Worm (Caenorhabditis elegans) whole organism, L1 larva: ENCODE data around the gene ugt-58.

ENCODE experiments used
- C04F5.9 ChIP-seq: sonication (generic microtip); optimal IDR thresholded peaks from 2 replicates; lab custom pipeline; 2016; ENCODE audit warnings: missing genetic modification characterization, missing compliant biosample characterization
- C34B4.2 ChIP-seq: sonication (generic microtip); optimal IDR thresholded peaks from 2 replicates; lab custom pipeline; 2017; ENCODE audit warnings: mild to moderate bottlenecking, missing genetic modification characterization, missing compliant biosample characterization
- Y116A8C.19 ChIP-seq: sonication (generic microtip); optimal IDR thresholded peaks from 2 replicates; lab custom pipeline; 2016; ENCODE audit warnings: missing compliant biosample characterization, missing genetic modification characterization, borderline replicate concordance
- ama-1 ChIP-seq: fragments of 150-350 bp; optimal IDR thresholded peaks from 2 replicates; lab custom pipeline; 2014
- blmp-1 ChIP-seq: fragments of 150-350 bp; optimal IDR thresholded peaks from 2 replicates; lab custom pipeline; 2014; ENCODE audit warnings: missing biosample characterization, missing genetic modification characterization
- ceh-63 ChIP-seq: fragments of 200-800 bp; sonication (Bioruptor generic); optimal IDR thresholded peaks from 2 replicates; lab custom pipeline; 2018; ENCODE audit warnings: mild to moderate bottlenecking, missing genetic modification characterization, missing compliant biosample characterization
- ceh-88 ChIP-seq: fragments of 200-800 bp; sonication (Bioruptor generic); IDR thresholded peaks from 2 replicates; pipeline ENCODE4 v1.3.6; 2022; ENCODE audit warnings: missing genetic modification characterization, missing compliant biosample characterization
- ces-1 ChIP-seq: fragments of 150-350 bp; optimal IDR thresholded peaks from 2 replicates; lab custom pipeline; 2014; ENCODE audit warnings: missing biosample characterization, missing genetic modification reagents, missing genetic modification characterization
- dsc-1 ChIP-seq: sonication (generic microtip); optimal IDR thresholded peaks from 2 replicates; lab custom pipeline; 2016; ENCODE audit warnings: mild to moderate bottlenecking, missing genetic modification characterization, missing compliant biosample characterization
- efl-1 ChIP-seq, 4 experiments: fragments of 150-350 bp; optimal IDR thresholded peaks in 3 of 4; peaks in 1 of 4; 1 replicate in 1 of 4; 2 replicates in 3 of 4; lab custom pipeline; 2014; ENCODE audit warnings: missing biosample characterization in 2 of 4, missing genetic modification characterization in 2 of 4, missing genetic modification reagents in 2 of 4
- efl-3 ChIP-seq: fragments of 200-800 bp; sonication (Bioruptor generic); optimal IDR thresholded peaks from 2 replicates; lab custom pipeline; 2018; ENCODE audit warnings: mild to moderate bottlenecking, missing genetic modification characterization, missing compliant biosample characterization
- elt-2 ChIP-seq: sonication (generic microtip); optimal IDR thresholded peaks from 2 replicates; lab custom pipeline; 2016; ENCODE audit warnings: missing genetic modification characterization, mild to moderate bottlenecking, inconsistent platforms, missing compliant biosample characterization, missing genetic modification reagents
- elt-3 ChIP-seq, 6 experiments: fragments of 150-350 bp in 1 of 6; sonication (generic microtip); optimal IDR thresholded peaks; 2 replicates each; lab custom pipeline; 2017 to 2018; ENCODE audit warnings: missing biosample characterization in 6 of 6, missing genetic modification characterization in 6 of 6, inconsistent platforms in 1 of 6
- ets-5 ChIP-seq: fragments of 200-800 bp; sonication (Bioruptor generic); IDR thresholded peaks from 2 replicates; pipeline ENCODE4 v1.3.6; 2022; ENCODE audit warnings: missing genetic modification characterization, missing compliant biosample characterization
- fkh-4 ChIP-seq: sonication (generic microtip); optimal IDR thresholded peaks from 2 replicates; lab custom pipeline; 2016; ENCODE audit warnings: missing compliant biosample characterization, missing genetic modification characterization, borderline replicate concordance
- fkh-8 ChIP-seq: sonication (generic microtip); optimal IDR thresholded peaks from 2 replicates; lab custom pipeline; 2016; ENCODE audit warnings: mild to moderate bottlenecking, missing genetic modification characterization, missing compliant biosample characterization
- fos-1 ChIP-seq: fragments of 150-350 bp; optimal IDR thresholded peaks from 2 replicates; lab custom pipeline; 2014; ENCODE audit warnings: missing biosample characterization, missing genetic modification characterization
- grh-1 ChIP-seq: fragments of 200-800 bp; sonication (Bioruptor generic); IDR thresholded peaks from 2 replicates; pipeline ENCODE4 v1.3.6; 2022; ENCODE audit warnings: missing genetic modification reagents, missing genetic modification characterization, missing compliant biosample characterization
- hlh-4 ChIP-seq: sonication (generic microtip); optimal IDR thresholded peaks from 2 replicates; lab custom pipeline; 2016; ENCODE audit warnings: mild to moderate bottlenecking, missing genetic modification characterization, missing compliant biosample characterization
- isw-1 ChIP-seq: fragments of 200-800 bp; sonication (Bioruptor generic); IDR thresholded peaks from 2 replicates; pipeline ENCODE4 v1.3.6; 2022; ENCODE audit warnings: missing genetic modification characterization, missing compliant biosample characterization
- jun-1 ChIP-seq: fragments of 150-350 bp; optimal IDR thresholded peaks from 2 replicates; lab custom pipeline; 2014; ENCODE audit warnings: missing biosample characterization, missing genetic modification reagents, missing genetic modification characterization
- lin-13 ChIP-seq: fragments of 150-350 bp; optimal IDR thresholded peaks from 2 replicates; lab custom pipeline; 2014; ENCODE audit warnings: missing biosample characterization, missing genetic modification reagents, missing genetic modification characterization
- lin-14 ChIP-seq: fragments of 200-800 bp; sonication (Bioruptor generic); optimal IDR thresholded peaks from 2 replicates; lab custom pipeline; 2018; ENCODE audit warnings: mild to moderate bottlenecking, missing genetic modification characterization, moderate library complexity, missing compliant biosample characterization
- lin-35 ChIP-seq, 2 experiments: fragments of 150-350 bp; optimal IDR thresholded peaks; 2 replicates each; lab custom pipeline; 2014; ENCODE audit warnings: missing biosample characterization in 2 of 2, missing genetic modification characterization in 2 of 2, missing genetic modification reagents in 2 of 2
- lir-3 ChIP-seq: sonication (generic microtip); optimal IDR thresholded peaks from 2 replicates; lab custom pipeline; 2016; ENCODE audit warnings: mild to moderate bottlenecking, missing genetic modification characterization, moderate library complexity, missing compliant biosample characterization; ENCODE audit not compliant: poor library complexity
- lsy-2 ChIP-seq, 2 experiments: fragments of 150-350 bp; optimal IDR thresholded peaks; 2 replicates each; lab custom pipeline; 2014; ENCODE audit warnings: missing biosample characterization in 2 of 2, missing genetic modification characterization in 2 of 2
- mab-9 ChIP-seq: fragments of 200-800 bp; sonication (Bioruptor generic); IDR thresholded peaks from 2 replicates; pipeline ENCODE4 v1.3.6; 2022; ENCODE audit warnings: missing genetic modification reagents, missing genetic modification characterization, missing compliant biosample characterization
- nhr-11 ChIP-seq: fragments of 150-350 bp; optimal IDR thresholded peaks from 2 replicates; lab custom pipeline; 2014; ENCODE audit warnings: missing biosample characterization, missing genetic modification characterization
- nhr-19 ChIP-seq: fragments of 200-800 bp; sonication (Bioruptor generic); conservative IDR thresholded peaks from 2 replicates; pipeline ENCODE4 v1.3.6; 2022; ENCODE audit warnings: missing genetic modification characterization, missing compliant biosample characterization
- nhr-20 ChIP-seq: sonication (generic microtip); optimal IDR thresholded peaks from 2 replicates; lab custom pipeline; 2016; ENCODE audit warnings: mild to moderate bottlenecking, missing genetic modification characterization, missing compliant biosample characterization
- nhr-237 ChIP-seq: fragments of 150-350 bp; optimal IDR thresholded peaks from 2 replicates; lab custom pipeline; 2014; ENCODE audit warnings: missing biosample characterization, missing genetic modification characterization
- nhr-76 ChIP-seq: sonication (generic microtip); optimal IDR thresholded peaks from 2 replicates; lab custom pipeline; 2017; ENCODE audit warnings: missing biosample characterization, missing genetic modification characterization
- nhr-84 ChIP-seq: sonication (generic microtip); optimal IDR thresholded peaks from 2 replicates; lab custom pipeline; 2017; ENCODE audit warnings: missing biosample characterization, missing genetic modification characterization
- nhr-85 ChIP-seq: sonication (generic microtip); peaks from one replicate; lab custom pipeline; 2016; ENCODE audit warnings: missing genetic modification characterization, inconsistent platforms, missing compliant biosample characterization
- nhr-90 ChIP-seq: sonication (generic microtip); optimal IDR thresholded peaks from 2 replicates; lab custom pipeline; 2016; ENCODE audit warnings: mild to moderate bottlenecking, missing genetic modification characterization, missing compliant biosample characterization; ENCODE audit not compliant: poor library complexity
- pag-3 ChIP-seq: sonication (generic microtip); optimal IDR thresholded peaks from 2 replicates; lab custom pipeline; 2017; ENCODE audit warnings: missing genetic modification characterization, mild to moderate bottlenecking, missing compliant biosample characterization, antibody characterized with exemption, borderline replicate concordance; ENCODE audit not compliant: insufficient read depth
- pax-3 ChIP-seq: fragments of 200-800 bp; sonication (Bioruptor generic); optimal IDR thresholded peaks from 2 replicates; lab custom pipeline; 2018; ENCODE audit warnings: mild to moderate bottlenecking, missing genetic modification characterization, moderate library complexity, missing compliant biosample characterization
- pqm-1 ChIP-seq: sonication (generic microtip); optimal IDR thresholded peaks from 3 replicates; lab custom pipeline; 2017; ENCODE audit warnings: missing biosample characterization, missing genetic modification characterization
- rnt-1 ChIP-seq: sonication (generic microtip); optimal IDR thresholded peaks from 2 replicates; lab custom pipeline; 2016; ENCODE audit warnings: mild to moderate bottlenecking, missing genetic modification characterization, moderate library complexity, missing compliant biosample characterization
- skn-1 ChIP-seq: fragments of 150-350 bp; optimal IDR thresholded peaks from 2 replicates; lab custom pipeline; 2014; ENCODE audit warnings: missing biosample characterization, missing genetic modification characterization
- snpc-4 ChIP-seq: fragments of 150-350 bp; optimal IDR thresholded peaks from 2 replicates; lab custom pipeline; 2014; ENCODE audit warnings: missing biosample characterization, missing genetic modification characterization
- snu-23 ChIP-seq: sonication (generic microtip); optimal IDR thresholded peaks from 2 replicates; lab custom pipeline; 2016; ENCODE audit warnings: missing genetic modification characterization, missing compliant biosample characterization
- sox-4 ChIP-seq: sonication (generic microtip); optimal IDR thresholded peaks from 2 replicates; lab custom pipeline; 2016; ENCODE audit warnings: missing genetic modification characterization, missing compliant biosample characterization
- sup-37 ChIP-seq: fragments of 200-800 bp; sonication (Bioruptor generic); optimal IDR thresholded peaks from 2 replicates; lab custom pipeline; 2018; ENCODE audit warnings: mild to moderate bottlenecking, missing genetic modification characterization, missing compliant biosample characterization
- swsn-7 ChIP-seq: sonication (generic microtip); optimal IDR thresholded peaks from 2 replicates; lab custom pipeline; 2016; ENCODE audit warnings: missing genetic modification characterization, missing compliant biosample characterization
- tlp-1 ChIP-seq: fragments of 150-350 bp; optimal IDR thresholded peaks from 2 replicates; lab custom pipeline; 2014; ENCODE audit warnings: missing biosample characterization, missing genetic modification characterization
- unc-130 ChIP-seq: fragments of 150-350 bp; optimal IDR thresholded peaks from 2 replicates; lab custom pipeline; 2017; ENCODE audit warnings: missing biosample characterization, missing genetic modification characterization, inconsistent platforms
- unc-86 ChIP-seq: sonication (generic microtip); optimal IDR thresholded peaks from 2 replicates; lab custom pipeline; 2016; ENCODE audit warnings: missing genetic modification characterization, missing compliant biosample characterization
- zag-1 ChIP-seq: fragments of 150-350 bp; optimal IDR thresholded peaks from 2 replicates; lab custom pipeline; 2014; ENCODE audit warnings: missing biosample characterization, missing genetic modification characterization
- zip-4 ChIP-seq: fragments of 200-800 bp; sonication (Bioruptor generic); optimal IDR thresholded peaks from 2 replicates; lab custom pipeline; 2018; ENCODE audit warnings: mild to moderate bottlenecking, missing genetic modification characterization, moderate library complexity, missing compliant biosample characterization
- ztf-11 ChIP-seq, 2 experiments: sonication (generic microtip); optimal IDR thresholded peaks; 2 replicates each; lab custom pipeline; 2016 to 2017; ENCODE audit warnings: missing genetic modification characterization in 2 of 2, missing biosample characterization in 1 of 2, missing compliant biosample characterization in 1 of 2
- ztf-4 ChIP-seq: fragments of 150-350 bp; optimal IDR thresholded peaks from 2 replicates; lab custom pipeline; 2014; ENCODE audit warnings: missing biosample characterization, missing genetic modification characterization

Gene ugt-58

ce11 chrII:9554925-9555553, 31.5 kb downstream of the ugt-58 start, which contains the start of gene F35H8.2:
Gene F35H8.2 (plus strand): TSS chrII:9555503.
- TF ChIP-seq dsc-1, result no peak
- TF ChIP-seq blmp-1, result peak; percentile 79
- no peak for TF ChIP-seq pqm-1 (tag; lab: Kevin White, UChicago)
- no peak for TF ChIP-seq efl-1 (optimal IDR thresholded peaks at IDR 0.05; lab: Kevin White, UChicago)
- no peak for TF ChIP-seq efl-1 (GFP tag; optimal IDR thresholded peaks at IDR 0.05 in 1 of 2; lab: Kevin White, UChicago)
- TF ChIP-seq nhr-85 (tag; lab: Kevin White, UChicago), result peak; percentile 77
- TF ChIP-seq jun-1 (tag; lab: Kevin White, UChicago), result no peak
- peak; percentile 9 for TF ChIP-seq nhr-20
- TF ChIP-seq ets-5 (GFP tag; lab: Robert Waterston, UW), result no peak
- TF ChIP-seq sup-37 (GFP tag; lab: Kevin White, UChicago), result no peak
- no peak for TF ChIP-seq isw-1
- TF ChIP-seq ztf-11 (tag; optimal IDR thresholded peaks at IDR 0.05; lab: Kevin White, UChicago), result no peak
- TF ChIP-seq fos-1 (tag; lab: Kevin White, UChicago), result no peak
- TF ChIP-seq pag-3 (tag; lab: Kevin White, UChicago), result no peak
- peak in 1 of 6 experiments; percentile 29 for TF ChIP-seq elt-3 (tag; optimal IDR thresholded peaks at IDR 0.05; lab: Kevin White, UChicago)
- no peak for TF ChIP-seq C34B4.2 (tag; lab: Kevin White, UChicago)
- no peak for TF ChIP-seq zip-4 (GFP tag; lab: Kevin White, UChicago)
- TF ChIP-seq ceh-63 (GFP tag; lab: Kevin White, UChicago), result no peak
- no peak for TF ChIP-seq fkh-8 (tag; lab: Kevin White, UChicago)
- TF ChIP-seq nhr-19 (GFP tag; lab: Robert Waterston, UW), result no peak
- no peak for TF ChIP-seq Y116A8C.19 (tag; lab: Kevin White, UChicago)
- no peak for TF ChIP-seq elt-2 (tag; lab: Kevin White, UChicago)
- TF ChIP-seq nhr-237 (tag; lab: Kevin White, UChicago), result no peak
- no peak for TF ChIP-seq rnt-1
- TF ChIP-seq lin-13, result no peak
- no peak for TF ChIP-seq ama-1
- TF ChIP-seq mab-9 (GFP tag; lab: Robert Waterston, UW), result no peak
- no peak for TF ChIP-seq nhr-11 (tag; lab: Kevin White, UChicago)
- TF ChIP-seq efl-3 (GFP tag; lab: Kevin White, UChicago), result no peak
- TF ChIP-seq lin-35 (GFP tag; optimal IDR thresholded peaks at IDR 0.05; lab: Kevin White, UChicago), result peak in 1 of 2 experiments; percentile 25
- TF ChIP-seq lin-14 (GFP tag; lab: Kevin White, UChicago), result peak; percentile 45
- TF ChIP-seq nhr-84, result no peak
- TF ChIP-seq lir-3 (tag; lab: Kevin White, UChicago), result no peak
- TF ChIP-seq snu-23, result no peak
- TF ChIP-seq C04F5.9 (tag; lab: Kevin White, UChicago), result no peak
- TF ChIP-seq pax-3, result no peak
- TF ChIP-seq lsy-2 (tag; optimal IDR thresholded peaks at IDR 0.05; lab: Kevin White, UChicago), result no peak
- no peak for TF ChIP-seq hlh-4 (tag; lab: Kevin White, UChicago)
- no peak for TF ChIP-seq swsn-7 (tag; lab: Kevin White, UChicago)
- TF ChIP-seq nhr-90 (tag; lab: Kevin White, UChicago), result no peak
- TF ChIP-seq nhr-76 (tag; lab: Kevin White, UChicago), result no peak
- no peak for TF ChIP-seq ztf-4
- TF ChIP-seq snpc-4, result no peak
- TF ChIP-seq ceh-88 (GFP tag; lab: Robert Waterston, UW), result no peak
- no peak for TF ChIP-seq fkh-4 (tag; lab: Kevin White, UChicago)
- TF ChIP-seq ces-1, result no peak
- TF ChIP-seq grh-1 (GFP tag; lab: Robert Waterston, UW), result peak; percentile 43; the same call in 1 of the 2 replicates
- no peak for TF ChIP-seq tlp-1 (tag; lab: Kevin White, UChicago)
- TF ChIP-seq unc-86, result no peak
- TF ChIP-seq sox-4 (tag; lab: Kevin White, UChicago), result no peak
- TF ChIP-seq skn-1, result no peak
- TF ChIP-seq zag-1, result no peak
- peak; percentile 49 for TF ChIP-seq unc-130 (tag; lab: Kevin White, UChicago)
